Fruit fly (Drosophila melanogaster) whole organism, embryonic: ENCODE measurements around the gene CG7016.

Source experiments
- B-H1 ChIP-seq: fragments of 200-800 bp; sonication (Bioruptor generic); IDR thresholded peaks from 3 replicates; pipeline ENCODE4 v1.3.6; 2022; ENCODE audit warnings: missing biosample characterization, missing genetic modification characterization
- BEAF-32 ChIP-seq: fragments of 200-800 bp; sonication (Bioruptor generic); optimal IDR thresholded peaks from 3 replicates; lab custom pipeline; 2017; ENCODE audit warnings: missing biosample characterization, missing genetic modification characterization, mild to moderate bottlenecking, moderate library complexity, missing genetic modification reagents
- C15 ChIP-seq: fragments of 200-800 bp; sonication (Bioruptor generic); IDR thresholded peaks from 3 replicates; pipeline ENCODE4 v1.3.6; 2022; ENCODE audit warnings: missing biosample characterization, missing genetic modification characterization
- CG10543 ChIP-seq: fragments of 200-800 bp; sonication (Bioruptor generic); optimal IDR thresholded peaks from 3 replicates; lab custom pipeline; 2017; ENCODE audit warnings: missing biosample characterization, mild to moderate bottlenecking, missing genetic modification characterization, moderate library complexity
- CG10654 ChIP-seq: fragments of 200-800 bp; sonication (Bioruptor generic); optimal IDR thresholded peaks from 2 replicates; lab custom pipeline; 2016; ENCODE audit warnings: missing biosample characterization, missing genetic modification characterization
- CG13123 ChIP-seq: fragments of 200-800 bp; sonication (Bioruptor generic); optimal IDR thresholded peaks from 2 replicates; lab custom pipeline; 2016; ENCODE audit warnings: missing biosample characterization, missing genetic modification characterization
- CG13775 ChIP-seq: fragments of 200-800 bp; sonication (Bioruptor generic); optimal IDR thresholded peaks from 3 replicates; lab custom pipeline; 2017; ENCODE audit warnings: missing biosample characterization, mild to moderate bottlenecking, missing genetic modification characterization
- CG15514 ChIP-seq: fragments of 200-800 bp; sonication (Bioruptor generic); optimal IDR thresholded peaks from 3 replicates; lab custom pipeline; 2017; ENCODE audit warnings: missing biosample characterization, missing genetic modification characterization, mild to moderate bottlenecking, moderate library complexity, missing genetic modification reagents
- CG17568 ChIP-seq: fragments of 200-800 bp; sonication (Bioruptor generic); optimal IDR thresholded peaks from 2 replicates; lab custom pipeline; 2018; ENCODE audit warnings: missing biosample characterization, mild to moderate bottlenecking, missing genetic modification characterization, moderate library complexity
- CG32767 ChIP-seq: fragments of 200-800 bp; sonication (Bioruptor generic); IDR thresholded peaks from 2 replicates; pipeline ENCODE4 v1.3.6; 2022; ENCODE audit warnings: missing biosample characterization, missing genetic modification characterization
- CG34376 ChIP-seq: fragments of 200-800 bp; sonication (Bioruptor generic); optimal IDR thresholded peaks from 2 replicates; lab custom pipeline; 2018; ENCODE audit warnings: missing biosample characterization, mild to moderate bottlenecking, missing genetic modification characterization
- CG4617 ChIP-seq: fragments of 200-800 bp; sonication (Bioruptor generic); optimal IDR thresholded peaks from 3 replicates; lab custom pipeline; 2016; ENCODE audit warnings: missing biosample characterization, missing genetic modification characterization, borderline replicate concordance
- CG6254 ChIP-seq: fragments of 200-800 bp; sonication (Bioruptor generic); optimal IDR thresholded peaks from 3 replicates; lab custom pipeline; 2017; ENCODE audit warnings: mild to moderate bottlenecking, missing biosample characterization, missing genetic modification reagents, missing genetic modification characterization
- CG6683 ChIP-seq: fragments of 200-800 bp; sonication (Bioruptor generic); optimal IDR thresholded peaks from 2 replicates; lab custom pipeline; 2017; ENCODE audit warnings: missing biosample characterization, mild to moderate bottlenecking, missing genetic modification characterization, missing genetic modification reagents
- CG6854 ChIP-seq: fragments of 200-800 bp; sonication (Bioruptor generic); optimal IDR thresholded peaks from 3 replicates; lab custom pipeline; 2017; ENCODE audit warnings: missing biosample characterization, mild to moderate bottlenecking, missing genetic modification characterization
- CG7271 ChIP-seq: fragments of 200-800 bp; sonication (Bioruptor generic); optimal IDR thresholded peaks from 2 replicates; lab custom pipeline; 2018; ENCODE audit warnings: missing biosample characterization, mild to moderate bottlenecking, missing genetic modification characterization, moderate library complexity
- CG7556 ChIP-seq: fragments of 200-800 bp; sonication (Bioruptor generic); optimal IDR thresholded peaks from 2 replicates; lab custom pipeline; 2017; ENCODE audit warnings: missing biosample characterization, mild to moderate bottlenecking, missing genetic modification characterization
- CG7839 ChIP-seq: fragments of 200-800 bp; sonication (Bioruptor generic); optimal IDR thresholded peaks from 3 replicates; lab custom pipeline; 2018; ENCODE audit warnings: missing biosample characterization, mild to moderate bottlenecking, missing genetic modification characterization, moderate library complexity
- ERR ChIP-seq: fragments of 200-800 bp; sonication (Bioruptor generic); optimal IDR thresholded peaks from 2 replicates; lab custom pipeline; 2016; ENCODE audit warnings: missing biosample characterization, missing genetic modification characterization
- HHEX ChIP-seq: fragments of 200-800 bp; sonication (Bioruptor generic); optimal IDR thresholded peaks from 3 replicates; lab custom pipeline; 2017; ENCODE audit warnings: missing biosample characterization, mild to moderate bottlenecking, missing genetic modification characterization, missing genetic modification reagents
- HLH54F ChIP-seq: fragments of 200-800 bp; sonication (Bioruptor generic); optimal IDR thresholded peaks from 3 replicates; lab custom pipeline; 2016; ENCODE audit warnings: missing biosample characterization, missing genetic modification characterization
- HLHmδ ChIP-seq: fragments of 200-800 bp; sonication (Bioruptor generic); optimal IDR thresholded peaks from 2 replicates; lab custom pipeline; 2018; ENCODE audit warnings: missing biosample characterization, mild to moderate bottlenecking, missing genetic modification characterization, moderate library complexity
- Hr3 ChIP-seq: fragments of 200-800 bp; sonication (Bioruptor generic); optimal IDR thresholded peaks from 3 replicates; lab custom pipeline; 2016; ENCODE audit warnings: missing biosample characterization, missing genetic modification characterization
- Hr78 ChIP-seq, 2 experiments: fragments of 200-800 bp in 1 of 2; fragments of >200 bp in 1 of 2; sonication (Bioruptor generic) in 1 of 2; optimal IDR thresholded peaks; 2 replicates each; lab custom pipeline; 2017 to 2019; ENCODE audit warnings: missing biosample characterization in 2 of 2, missing genetic modification characterization in 2 of 2, mild to moderate bottlenecking in 1 of 2, moderate library complexity in 1 of 2
- Jarid2 ChIP-seq: fragments of 200-800 bp; sonication (Bioruptor generic); optimal IDR thresholded peaks from 3 replicates; lab custom pipeline; 2017; ENCODE audit warnings: mild to moderate bottlenecking, missing biosample characterization, missing genetic modification reagents, missing genetic modification characterization
- Meics ChIP-seq: fragments of 200-800 bp; sonication (Bioruptor generic); optimal IDR thresholded peaks from 2 replicates; lab custom pipeline; 2017; ENCODE audit warnings: missing biosample characterization, mild to moderate bottlenecking, missing genetic modification characterization
- Neu2 ChIP-seq: fragments of 200-800 bp; sonication (Bioruptor generic); optimal IDR thresholded peaks from 3 replicates; lab custom pipeline; 2016; ENCODE audit warnings: missing biosample characterization, missing genetic modification characterization, borderline replicate concordance
- Xbp1 ChIP-seq: fragments of 200-800 bp; sonication (Bioruptor generic); optimal IDR thresholded peaks from 3 replicates; lab custom pipeline; 2016; ENCODE audit warnings: missing biosample characterization, mild to moderate bottlenecking, missing genetic modification characterization
- bigmax ChIP-seq: fragments of 200-800 bp; sonication (Bioruptor generic); optimal IDR thresholded peaks from 2 replicates; lab custom pipeline; 2018; ENCODE audit warnings: missing biosample characterization, mild to moderate bottlenecking, missing genetic modification characterization
- chn ChIP-seq: fragments of 200-800 bp; sonication (Bioruptor generic); optimal IDR thresholded peaks from 2 replicates; lab custom pipeline; 2016; ENCODE audit warnings: missing biosample characterization, missing genetic modification characterization
- dmrt99B ChIP-seq: fragments of 200-800 bp; sonication (Bioruptor generic); optimal IDR thresholded peaks from 2 replicates; lab custom pipeline; 2018; ENCODE audit warnings: missing biosample characterization, mild to moderate bottlenecking, missing genetic modification characterization, moderate library complexity
- ewg ChIP-seq: fragments of 200-800 bp; sonication (Bioruptor generic); optimal IDR thresholded peaks from 3 replicates; lab custom pipeline; 2017; ENCODE audit warnings: mild to moderate bottlenecking, missing biosample characterization, missing genetic modification reagents, missing genetic modification characterization
- gro ChIP-seq: fragments of 200-800 bp; sonication (Bioruptor generic); optimal IDR thresholded peaks from 2 replicates; lab custom pipeline; 2016; ENCODE audit warnings: missing biosample characterization, missing genetic modification characterization
- gsb ChIP-seq: fragments of 200-800 bp; sonication (Bioruptor generic); IDR thresholded peaks from 2 replicates; pipeline ENCODE4 v1.3.6; 2022; ENCODE audit warnings: missing biosample characterization, missing genetic modification characterization
- ind ChIP-seq: fragments of 200-800 bp; sonication (Bioruptor generic); optimal IDR thresholded peaks from 3 replicates; lab custom pipeline; 2016; ENCODE audit warnings: missing biosample characterization, missing genetic modification characterization
- jing ChIP-seq: fragments of 200-800 bp; sonication (Bioruptor generic); optimal IDR thresholded peaks from 2 replicates; lab custom pipeline; 2018; ENCODE audit warnings: missing biosample characterization, mild to moderate bottlenecking, missing genetic modification characterization
- org-1 ChIP-seq: fragments of 200-800 bp; sonication (Bioruptor generic); optimal IDR thresholded peaks from 2 replicates; lab custom pipeline; 2017; ENCODE audit warnings: missing biosample characterization, missing genetic modification characterization
- otp ChIP-seq: fragments of 200-800 bp; sonication (Bioruptor generic); IDR thresholded peaks from 3 replicates; pipeline ENCODE4, ENCODE4 v1.3.6; 2022; ENCODE audit warnings: missing biosample characterization, missing genetic modification characterization
- pb ChIP-seq: fragments of 200-800 bp; sonication (Bioruptor generic); optimal IDR thresholded peaks from 3 replicates; lab custom pipeline; 2016; ENCODE audit warnings: missing biosample characterization, missing genetic modification characterization
- pnt ChIP-seq: fragments of 200-800 bp; sonication (Bioruptor generic); optimal IDR thresholded peaks from 3 replicates; lab custom pipeline; 2016; ENCODE audit warnings: missing biosample characterization, missing genetic modification characterization
- pzg ChIP-seq: fragments of 200-800 bp; sonication (Bioruptor generic); optimal IDR thresholded peaks from 3 replicates; lab custom pipeline; 2018; ENCODE audit warnings: missing biosample characterization, mild to moderate bottlenecking, missing genetic modification characterization, moderate library complexity
- ranshi ChIP-seq: fragments of 200-800 bp; sonication (Bioruptor generic); IDR thresholded peaks from 2 replicates; pipeline ENCODE4 v1.3.6; 2022; ENCODE audit warnings: missing biosample characterization, missing genetic modification characterization
- sim ChIP-seq: fragments of 200-800 bp; sonication (Bioruptor generic); IDR thresholded peaks from 2 replicates; pipeline ENCODE4 v1.3.6; 2022; ENCODE audit warnings: missing biosample characterization, missing genetic modification characterization
- slou ChIP-seq: fragments of 200-800 bp; sonication (Bioruptor generic); optimal IDR thresholded peaks from 3 replicates; lab custom pipeline; 2016; ENCODE audit warnings: missing biosample characterization, missing genetic modification characterization
- ssp ChIP-seq: fragments of 200-800 bp; sonication (Bioruptor generic); IDR thresholded peaks from 2 replicates; pipeline ENCODE4 v1.3.6; 2022; ENCODE audit warnings: missing biosample characterization, missing genetic modification characterization
- tll ChIP-seq, 2 experiments: fragments of 200-800 bp in 1 of 2; fragments of >200 bp in 1 of 2; sonication (Bioruptor generic) in 1 of 2; optimal IDR thresholded peaks; 2 replicates each; lab custom pipeline; 2017 to 2019; ENCODE audit warnings: missing biosample characterization in 2 of 2, missing genetic modification characterization in 2 of 2, mild to moderate bottlenecking in 1 of 2, moderate library complexity in 1 of 2
- twi ChIP-seq: fragments of 200-800 bp; optimal IDR thresholded peaks from 2 replicates; lab custom pipeline; 2019; ENCODE audit warnings: missing biosample characterization, mild to moderate bottlenecking, missing genetic modification characterization, moderate library complexity
- wor ChIP-seq: fragments of 200-800 bp; sonication (Bioruptor generic); IDR thresholded peaks from 2 replicates; pipeline ENCODE4 v1.3.6; 2022; ENCODE audit warnings: missing biosample characterization, missing genetic modification characterization

Gene CG7016

DNA sequence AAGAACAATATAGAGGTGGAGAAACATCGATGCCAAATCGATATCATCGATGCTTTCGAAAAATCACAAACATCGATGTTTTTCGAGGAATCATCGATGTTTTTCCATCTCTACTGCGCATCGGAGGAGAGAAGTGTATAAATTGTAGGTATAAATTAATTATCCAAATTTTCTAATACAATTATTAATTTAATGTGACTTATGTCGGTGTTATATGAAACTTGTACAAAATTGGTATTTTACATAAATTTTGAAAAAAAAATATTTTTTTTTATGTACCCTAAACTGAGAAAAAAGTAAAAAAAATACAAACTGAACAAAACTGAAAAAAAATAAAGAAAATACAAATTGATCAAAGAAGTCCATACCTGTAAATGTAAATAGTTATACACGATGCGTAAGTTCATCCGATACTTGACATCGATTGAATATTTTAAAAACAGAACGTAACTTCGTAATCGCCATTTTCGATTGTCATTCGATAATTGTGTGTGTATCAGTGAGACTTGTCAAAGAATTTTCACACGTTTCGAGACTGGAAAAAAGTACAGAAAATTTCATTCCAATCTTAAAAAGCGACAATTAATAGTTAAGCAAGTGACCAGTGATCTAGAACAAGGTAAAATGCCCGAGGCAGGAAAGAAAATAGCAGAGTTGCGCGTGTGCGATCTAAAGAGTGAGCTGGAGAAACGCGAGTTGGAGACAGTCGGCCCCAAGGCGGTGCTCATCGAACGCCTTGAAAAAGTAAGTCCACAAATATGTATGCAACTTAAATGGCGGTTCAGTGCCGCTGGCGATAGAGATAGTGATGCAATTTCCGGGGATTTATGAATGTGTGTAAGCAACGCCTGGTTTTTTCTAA, 45.5 kb upstream of the CG7016 start, which contains the start of the genes CG5808 and Saf-B (continued):
- TF ChIP-seq CG34376 (GFP tag; lab: Kevin White, UChicago) (no peak), CG13775 (GFP tag; lab: Kevin White, UChicago) (peak; percentile 61), C15 (GFP tag; lab: Robert Waterston, UW) (no peak), gsb (GFP tag; lab: Robert Waterston, UW) (no peak), CG6683 (GFP tag; lab: Kevin White, UChicago) (no peak), CG13123 (no peak), CG32767 (GFP tag; lab: Robert Waterston, UW) (peak; percentile 81; the same call in 1 of the 2 replicates), Meics (GFP tag; lab: Kevin White, UChicago) (no peak), ewg (GFP tag; lab: Kevin White, UChicago) (peak; percentile 31), ind (GFP tag; lab: Kevin White, UChicago) (peak; percentile 72), CG6854 (GFP tag; lab: Kevin White, UChicago) (no peak), CG4617 (GFP tag; lab: Kevin White, UChicago) (peak; percentile 39), pzg (GFP tag; lab: Kevin White, UChicago) (peak; percentile 29), CG6254 (no peak), bigmax (GFP tag; lab: Kevin White, UChicago) (no peak), Hr3 (GFP tag; lab: Kevin White, UChicago) (no peak), Hr78 (GFP tag; optimal IDR thresholded peaks at IDR 0.05; lab: Kevin White, UChicago) (no peak), CG7556 (GFP tag; lab: Kevin White, UChicago) (no peak), ssp (peak; percentile 66), Jarid2 (GFP tag; lab: Kevin White, UChicago) (no peak), chn (no peak), sim (GFP tag; lab: Robert Waterston, UW) (no peak), CG10543 (GFP tag; lab: Kevin White, UChicago) (no peak), pb (GFP tag; lab: Kevin White, UChicago) (no peak), Xbp1 (peak; percentile 39), otp (GFP tag; lab: Robert Waterston, UW) (no peak), tll (GFP tag; optimal IDR thresholded peaks at IDR 0.05; lab: Kevin White, UChicago) (no peak), dmrt99B (tag; lab: Kevin White, UChicago) (no peak), HLH54F (GFP tag; lab: Kevin White, UChicago) (no peak), twi (tag; lab: Kevin White, UChicago) (no peak), B-H1 (no peak; the same call in 2 of the 3 replicates), CG7839 (tag; lab: Kevin White, UChicago) (no peak), ERR (GFP tag; lab: Kevin White, UChicago) (no peak), BEAF-32 (GFP tag; lab: Kevin White, UChicago) (peak; percentile 87), gro (GFP tag; lab: Kevin White, UChicago) (no peak), CG7271 (tag; lab: Kevin White, UChicago) (peak; percentile 7), CG17568 (GFP tag; lab: Kevin White, UChicago) (no peak), CG10654 (GFP tag; lab: Kevin White, UChicago) (peak; percentile 60), slou (GFP tag; lab: Kevin White, UChicago) (no peak), HHEX (GFP tag; lab: Kevin White, UChicago) (no peak), pnt (GFP tag; lab: Kevin White, UChicago) (no peak), HLHmδ (GFP tag; lab: Kevin White, UChicago) (no peak), org-1 (GFP tag; lab: Kevin White, UChicago) (no peak), jing (GFP tag; lab: Kevin White, UChicago) (no peak), CG15514 (GFP tag; lab: Kevin White, UChicago) (peak; percentile 41), ranshi (GFP tag; lab: Robert Waterston, UW) (no peak), Neu2 (GFP tag; lab: Kevin White, UChicago) (no peak), wor (GFP tag; lab: Robert Waterston, UW) (no peak)
